Worm (Caenorhabditis elegans): ENCODE results near the gene ccch-5.

The ccch-5 gene

ce11 chrIV:14874926-14875570, 44.4 kb upstream of the ccch-5 start:
- TF ChIP-seq nfyb-1 (GFP tag; IDR thresholded peaks at IDR 0.05) (0 out of 2 replicates have a peak, but pooled peaks have one; percentile 44), attf-5 (GFP tag; optimal IDR thresholded peaks at IDR 0.05) (peak; percentile 23), rpc-1 (optimal IDR thresholded peaks at IDR 0.05) (peak; percentile 58), rpc-1 (tag; optimal IDR thresholded peaks at IDR 0.05) (peak; percentile 81), nhr-90 (tag; optimal IDR thresholded peaks at IDR 0.05) (peak; percentile 9), snpc-1.3 (tag; optimal IDR thresholded peaks at IDR 0.05; ENCODE audit: insufficient read depth) (peak; percentile 88), chd-7 (tag; optimal IDR thresholded peaks at IDR 0.05) (no peak), B0336.3 (GFP tag; IDR thresholded peaks at IDR 0.05) (peak; percentile 31; the same call in 1 of the 2 replicates), atf-7 (tag; optimal IDR thresholded peaks at IDR 0.05) (peak; percentile 22), T07F8.4 (tag; optimal IDR thresholded peaks at IDR 0.05) (no peak), ztf-25 (GFP tag; IDR thresholded peaks at IDR 0.05) (0 out of 2 replicates have a peak, but pooled peaks have one; percentile 34), ztf-18 (tag; optimal IDR thresholded peaks at IDR 0.05) (peak; percentile 66), snpc-1.1 (tag; optimal IDR thresholded peaks at IDR 0.05; ENCODE audit: insufficient read depth) (peak; percentile 20), pbrm-1 (GFP tag; IDR thresholded peaks at IDR 0.05) (0 out of 2 replicates have a peak, but pooled peaks have one; percentile 23), tbp1 (GFP tag; optimal IDR thresholded peaks at IDR 0.05) (peak; percentile 89), B0261.1 (tag; optimal IDR thresholded peaks at IDR 0.05) (peak; percentile 76), attf-6 (GFP tag; IDR thresholded peaks at IDR 0.05) (peak; percentile 98), lin-40 (tag; optimal IDR thresholded peaks at IDR 0.05) (peak; percentile 31), F49E8.2 (tag; optimal IDR thresholded peaks at IDR 0.05; ENCODE audit: insufficient read depth) (peak; percentile 7), mxl-1 (tag; optimal IDR thresholded peaks at IDR 0.05) (peak; percentile 1), tlf-1 (GFP tag; optimal IDR thresholded peaks at IDR 0.05) (no peak), die-1 (tag; optimal IDR thresholded peaks at IDR 0.05) (peak; percentile 47), hmg-1.2 (GFP tag; IDR thresholded peaks at IDR 0.05) (peak; percentile 36; the same call in 1 of the 2 replicates), snpc-3.4 (tag; optimal IDR thresholded peaks at IDR 0.05) (peak; percentile 15), let-607 (tag; optimal IDR thresholded peaks at IDR 0.05) (peak in 1 of 2 experiments; percentile 4), F57A8.1 (GFP tag; optimal IDR thresholded peaks at IDR 0.05) (no peak), nhr-80 (tag; optimal IDR thresholded peaks at IDR 0.05) (peak; percentile 88), F33H1.4 (GFP tag; IDR thresholded peaks at IDR 0.05) (no peak), akir-1 (GFP tag; optimal IDR thresholded peaks at IDR 0.05) (no peak), snpc-4 (GFP tag; optimal IDR thresholded peaks at IDR 0.05) (peak; percentile 93), snpc-4 (tag; optimal IDR thresholded peaks at IDR 0.05) (peak; percentile 23 to 98 (median 96)), cebp-1 (GFP tag; IDR thresholded peaks at IDR 0.05) (no peak), cebp-1 (tag; optimal IDR thresholded peaks at IDR 0.05) (peak; percentile 54)

- TF ChIP-seq dox-1 (GFP tag; IDR thresholded peaks at IDR 0.05) (no peak), rpc-1 (optimal IDR thresholded peaks at IDR 0.05) (peak; percentile 16), rpc-1 (tag; optimal IDR thresholded peaks at IDR 0.05) (peak; percentile 58), tbp1 (GFP tag; optimal IDR thresholded peaks at IDR 0.05) (peak; percentile 23), aptf-3 (GFP tag; IDR thresholded peaks at IDR 0.05) (no peak), attf-6 (GFP tag; IDR thresholded peaks at IDR 0.05) (peak; percentile 90), snpc-4 (GFP tag; optimal IDR thresholded peaks at IDR 0.05) (peak; percentile 72), snpc-4 (tag; optimal IDR thresholded peaks at IDR 0.05) (peak in 3 of 4 experiments; percentile 85 to 92 (median 86))
Measured at ce11 chrIV:14876632-14877031, 42.8 kb upstream of the ccch-5 start.
